Worm (Caenorhabditis elegans) whole organism, early embryonic: ENCODE data around the gene F38B6.4.

ENCODE experiments used
- B0310.2 ChIP-seq: sonication (generic microtip); optimal IDR thresholded peaks from 2 replicates; lab custom pipeline; 2016; ENCODE audit warnings: mild to moderate bottlenecking, missing genetic modification characterization, missing compliant biosample characterization
- F13C5.2 ChIP-seq: sonication (generic microtip); optimal IDR thresholded peaks from 2 replicates; lab custom pipeline; 2017; ENCODE audit warnings: mild to moderate bottlenecking, missing genetic modification characterization, inconsistent platforms, missing compliant biosample characterization
- aly-1 ChIP-seq: sonication (generic microtip); optimal IDR thresholded peaks from 2 replicates; lab custom pipeline; 2016; ENCODE audit warnings: missing genetic modification characterization, missing compliant biosample characterization
- ama-1 ChIP-seq: fragments of 150-350 bp; optimal IDR thresholded peaks from 2 replicates; lab custom pipeline; 2014
- ceh-13 ChIP-seq: fragments of 200-800 bp; sonication (Bioruptor generic); optimal IDR thresholded peaks from 2 replicates; lab custom pipeline; 2018; ENCODE audit warnings: mild to moderate bottlenecking, missing genetic modification characterization, missing compliant biosample characterization
- flt-1 ChIP-seq: fragments of 200-800 bp; sonication (Bioruptor generic); IDR thresholded peaks from 2 replicates; pipeline ENCODE4 v1.3.6; 2022; ENCODE audit warnings: missing genetic modification characterization, missing compliant biosample characterization
- hmg-4 ChIP-seq: fragments of 200-800 bp; sonication (Bioruptor generic); optimal IDR thresholded peaks from 2 replicates; lab custom pipeline; 2018; ENCODE audit warnings: mild to moderate bottlenecking, missing genetic modification characterization, missing compliant biosample characterization
- tbx-11 ChIP-seq: fragments of 200-800 bp; sonication (Bioruptor generic); IDR thresholded peaks from 2 replicates; pipeline ENCODE4 v1.3.6; 2022; ENCODE audit warnings: missing genetic modification characterization, missing compliant biosample characterization

- TF ChIP-seq F13C5.2 (no peak), hmg-4 (GFP tag; lab: Kevin White, UChicago) (no peak), B0310.2 (tag; lab: Kevin White, UChicago) (no peak), ama-1 (lab: Kevin White, UChicago) (no peak), tbx-11 (no peak), ceh-13 (GFP tag; lab: Kevin White, UChicago) (no peak), aly-1 (tag; lab: Kevin White, UChicago) (no peak), flt-1 (no peak)
Observed at ce11 chrX:6667468-6667867, 7.2 kb upstream of the F38B6.4 start.
